Worm (Caenorhabditis elegans): ENCODE results near the gene F18E9.3.

- TF ChIP-seq him-1 (tag; optimal IDR thresholded peaks at IDR 0.05) = no peak
- no peak for TF ChIP-seq W03F9.2 (tag; optimal IDR thresholded peaks at IDR 0.05)
These were observed 14.9 kb upstream of the F18E9.3 start, which contains the start of gene jmjd-3.1 for ce11 chrX:8570997-8571517.

All from whole organism, L4/young adult.